Worm (Caenorhabditis elegans): ENCODE results near the gene cest-1.1.

The cest-1.1 gene

ce11 chrV:14128858-14129257 is 37.7 kb downstream of the cest-1.1 start:
- TF ChIP-seq nhr-237 (tag; optimal IDR thresholded peaks at IDR 0.05) (no peak), nhr-77 (tag; optimal IDR thresholded peaks at IDR 0.05) (no peak), unc-39 (tag; optimal IDR thresholded peaks at IDR 0.05) (no peak), pqm-1 (tag; optimal IDR thresholded peaks at IDR 0.05) (no peak), tbx-2 (tag; optimal IDR thresholded peaks at IDR 0.05) (no peak), zag-1 (tag; optimal IDR thresholded peaks at IDR 0.05) (no peak), ceh-28 (tag; optimal IDR thresholded peaks at IDR 0.05) (no peak), sea-2 (GFP tag; optimal IDR thresholded peaks at IDR 0.05) (no peak), elt-3 (tag; optimal IDR thresholded peaks at IDR 0.05) (no peak), ztf-4 (tag; optimal IDR thresholded peaks at IDR 0.05) (no peak), ceh-16 (tag; optimal IDR thresholded peaks at IDR 0.05) (no peak), fkh-10 (GFP tag; optimal IDR thresholded peaks at IDR 0.05) (no peak), nhr-23 (tag; optimal IDR thresholded peaks at IDR 0.05) (no peak), ZK546.5 (tag; optimal IDR thresholded peaks at IDR 0.05) (no peak), nfya-1 (tag; optimal IDR thresholded peaks at IDR 0.05; ENCODE audit: insufficient read depth) (no peak), unc-62 (GFP tag; optimal IDR thresholded peaks at IDR 0.05) (no peak), fkh-2 (tag; optimal IDR thresholded peaks at IDR 0.05) (no peak), lsy-12 (tag; optimal IDR thresholded peaks at IDR 0.05) (no peak), mdl-1 (tag; optimal IDR thresholded peaks at IDR 0.05) (no peak), eor-1 (tag; optimal IDR thresholded peaks at IDR 0.05) (no peak)

DNA sequence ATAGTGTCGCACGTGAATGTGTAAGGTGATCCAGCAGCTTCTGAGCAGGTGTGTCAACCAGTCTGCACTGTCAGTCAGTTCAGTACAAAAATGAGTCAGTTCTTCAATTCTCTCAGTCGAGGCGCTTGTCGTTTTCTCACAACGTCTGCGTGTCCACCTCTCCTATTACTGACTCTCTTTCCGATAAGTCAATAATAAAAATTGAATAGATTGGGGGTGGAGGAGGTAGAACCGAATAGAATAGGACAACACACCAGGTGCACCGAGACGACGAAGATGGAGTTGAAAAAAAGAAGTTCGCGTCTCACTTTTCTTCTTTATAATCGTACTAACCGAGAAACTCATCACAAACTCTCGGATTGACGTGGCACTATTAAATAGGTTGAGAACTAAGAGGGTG is 38.7 kb downstream of the cest-1.1 start:
- peak; percentile 47 for TF ChIP-seq elt-2 (tag; optimal IDR thresholded peaks at IDR 0.05)
- no peak for TF ChIP-seq ztf-4 (tag; optimal IDR thresholded peaks at IDR 0.05)
- no peak for TF ChIP-seq pqm-1 (tag; optimal IDR thresholded peaks at IDR 0.05)
- no peak for TF ChIP-seq lin-15B (tag; optimal IDR thresholded peaks at IDR 0.05)
- TF ChIP-seq ZK546.5 (tag; optimal IDR thresholded peaks at IDR 0.05) = no peak
- no peak for TF ChIP-seq tbx-2 (tag; optimal IDR thresholded peaks at IDR 0.05)
- TF ChIP-seq ceh-16 (tag; optimal IDR thresholded peaks at IDR 0.05) = no peak
- TF ChIP-seq mml-1 (tag; optimal IDR thresholded peaks at IDR 0.05) = no peak
- peak; percentile 72 for TF ChIP-seq pha-4 (tag; optimal IDR thresholded peaks at IDR 0.05)

DNA sequence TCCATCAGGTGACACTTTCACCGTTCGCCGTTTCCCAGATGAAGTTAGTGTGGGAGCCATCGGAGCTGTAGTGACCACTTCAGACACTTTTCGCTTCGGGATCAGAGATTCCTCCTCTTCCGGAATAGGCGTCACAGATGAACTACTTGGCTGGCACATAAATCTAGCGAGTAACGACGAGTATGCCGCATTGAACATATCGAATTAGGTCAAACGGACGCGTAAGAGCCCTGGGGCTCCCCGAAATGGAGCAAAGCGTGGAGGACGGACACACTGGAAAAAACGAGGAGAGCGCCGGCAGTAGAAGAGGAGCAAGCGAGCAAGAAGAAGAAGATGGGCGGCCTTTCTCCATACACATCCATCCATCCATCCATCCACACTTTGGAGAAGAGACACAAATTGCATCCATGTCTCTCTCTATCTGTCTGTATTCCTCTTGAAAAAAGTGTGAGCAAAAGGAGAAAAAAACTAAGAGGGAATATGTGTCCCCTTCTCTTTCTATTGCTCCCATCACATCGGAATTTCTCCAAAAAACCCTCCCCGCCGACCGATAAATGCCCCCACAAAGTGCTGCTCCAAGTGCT is 40.1 kb downstream of the cest-1.1 start:
- TF ChIP-seq lin-39 (tag; optimal IDR thresholded peaks at IDR 0.05) = peak; percentile 27
- TF ChIP-seq egl-5 (tag; optimal IDR thresholded peaks at IDR 0.05) = no peak
- TF ChIP-seq hmg-11 (tag; optimal IDR thresholded peaks at IDR 0.05) = peak; percentile 13

DNA sequence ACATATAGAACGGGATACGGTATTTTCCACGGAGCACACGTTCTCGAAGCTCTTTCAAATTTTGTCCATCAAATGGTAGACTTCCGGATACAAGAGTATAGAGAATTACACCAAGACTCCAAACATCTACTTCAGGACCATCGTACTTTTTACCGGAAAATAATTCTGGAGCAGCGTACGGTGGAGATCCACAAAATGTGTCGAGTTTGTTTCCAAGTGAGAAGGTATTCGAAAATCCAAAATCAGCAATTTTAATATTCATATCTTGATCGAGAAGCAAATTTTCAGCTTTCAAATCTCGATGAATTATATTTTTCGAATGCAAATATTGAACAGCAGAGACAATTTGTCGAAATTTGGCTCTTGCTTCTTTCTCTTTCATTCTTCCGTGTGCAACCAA is 43.4 kb downstream of the cest-1.1 start:
- TF ChIP-seq ZK546.5 (tag; optimal IDR thresholded peaks at IDR 0.05) (no peak), skn-1 (tag; optimal IDR thresholded peaks at IDR 0.05) (no peak), nhr-77 (tag; optimal IDR thresholded peaks at IDR 0.05) (no peak)

- TF ChIP-seq elt-3 (tag; optimal IDR thresholded peaks at IDR 0.05) (no peak), nhr-11 (tag; optimal IDR thresholded peaks at IDR 0.05) (no peak), egl-27 (tag; optimal IDR thresholded peaks at IDR 0.05) (no peak), unc-39 (tag; optimal IDR thresholded peaks at IDR 0.05) (no peak), R02D3.7 (tag; optimal IDR thresholded peaks at IDR 0.05) (no peak), zag-1 (tag; optimal IDR thresholded peaks at IDR 0.05) (no peak), pqm-1 (tag; optimal IDR thresholded peaks at IDR 0.05) (no peak), elt-1 (tag; optimal IDR thresholded peaks at IDR 0.05) (no peak), fkh-10 (GFP tag; optimal IDR thresholded peaks at IDR 0.05) (no peak), nhr-23 (tag; optimal IDR thresholded peaks at IDR 0.05) (no peak), nfya-1 (tag; optimal IDR thresholded peaks at IDR 0.05; ENCODE audit: insufficient read depth) (no peak), egl-5 (tag; optimal IDR thresholded peaks at IDR 0.05) (no peak), fkh-2 (tag; optimal IDR thresholded peaks at IDR 0.05) (no peak)
Measured at ce11 chrV:14120674-14121073, 45.9 kb downstream of the cest-1.1 start.
